Worm (Caenorhabditis elegans) whole organism, young adult: ENCODE data around the gene col-144.

Experiments
- C17E4.6 ChIP-seq: fragments of 200-800 bp; sonication (Bioruptor generic); IDR thresholded peaks from 2 replicates; pipeline ENCODE4 v1.3.6; 2022; ENCODE audit warnings: missing genetic modification reagents, missing genetic modification characterization, missing compliant biosample characterization
- D2030.7 ChIP-seq: fragments of 200-800 bp; sonication (Bioruptor generic); IDR thresholded peaks from 2 replicates; pipeline ENCODE4 v1.3.6; 2022; ENCODE audit warnings: missing genetic modification reagents, missing genetic modification characterization, missing compliant biosample characterization
- F10E7.11 ChIP-seq: sonication (generic microtip); optimal IDR thresholded peaks from 2 replicates; lab custom pipeline; 2017; ENCODE audit warnings: mild to moderate bottlenecking, missing genetic modification characterization, moderate library complexity, missing compliant biosample characterization
- F23B12.7 ChIP-seq: sonication (generic microtip); optimal IDR thresholded peaks from 2 replicates; lab custom pipeline; 2017; ENCODE audit warnings: missing genetic modification characterization, mild to moderate bottlenecking, missing compliant biosample characterization, antibody characterized with exemption, moderate library complexity; ENCODE audit not compliant: insufficient read depth
- F57A8.1 ChIP-seq: fragments of 200-800 bp; sonication (Bioruptor generic); optimal IDR thresholded peaks from 2 replicates; lab custom pipeline; 2018; ENCODE audit warnings: mild to moderate bottlenecking, missing genetic modification characterization, moderate library complexity, missing compliant biosample characterization
- F57C9.4 ChIP-seq: sonication (generic microtip); optimal IDR thresholded peaks from 2 replicates; lab custom pipeline; 2017; ENCODE audit warnings: mild to moderate bottlenecking, missing genetic modification characterization, missing compliant biosample characterization
- K12H6.12 ChIP-seq: fragments of 200-800 bp; sonication (Bioruptor generic); optimal IDR thresholded peaks from 2 replicates; lab custom pipeline; 2018; ENCODE audit warnings: mild to moderate bottlenecking, missing genetic modification characterization, missing compliant biosample characterization
- Y53F4B.3 ChIP-seq: fragments of 200-800 bp; sonication (Bioruptor generic); IDR thresholded peaks from 2 replicates; pipeline ENCODE4 v1.3.6; 2022; ENCODE audit warnings: missing genetic modification reagents, missing genetic modification characterization, missing compliant biosample characterization
- Y56A3A.18 ChIP-seq: fragments of 200-800 bp; sonication (Bioruptor generic); IDR thresholded peaks from 2 replicates; pipeline ENCODE4 v1.3.6; 2022; ENCODE audit warnings: missing genetic modification reagents, missing genetic modification characterization, missing compliant biosample characterization
- Y95B8A.8 ChIP-seq: fragments of 200-800 bp; sonication (Bioruptor generic); IDR thresholded peaks from 2 replicates; pipeline ENCODE4 v1.3.6; 2022; ENCODE audit warnings: missing genetic modification reagents, missing genetic modification characterization, missing compliant biosample characterization
- aptf-3 ChIP-seq: fragments of 200-800 bp; sonication (Bioruptor generic); IDR thresholded peaks from 2 replicates; pipeline ENCODE4 v1.3.6; 2022; ENCODE audit warnings: missing genetic modification characterization, missing compliant biosample characterization
- atf-7 ChIP-seq: sonication (generic microtip); optimal IDR thresholded peaks from 2 replicates; lab custom pipeline; 2017; ENCODE audit warnings: mild to moderate bottlenecking, missing genetic modification characterization, missing compliant biosample characterization
- attf-5 ChIP-seq: fragments of 200-800 bp; sonication (Bioruptor generic); optimal IDR thresholded peaks from 2 replicates; lab custom pipeline; 2018; ENCODE audit warnings: mild to moderate bottlenecking, missing genetic modification characterization, missing compliant biosample characterization
- cebp-1 ChIP-seq, 2 experiments: fragments of 200-800 bp in 1 of 2; sonication (Bioruptor generic) in 1 of 2; sonication (generic microtip) in 1 of 2; IDR thresholded peaks in 1 of 2; optimal IDR thresholded peaks in 1 of 2; 2 replicates each; pipeline versions ENCODE4 v1.3.6 to Lab custom; 2017 to 2022; ENCODE audit warnings: missing compliant biosample characterization in 2 of 2, missing genetic modification characterization in 2 of 2, mild to moderate bottlenecking in 1 of 2, missing genetic modification reagents in 1 of 2, moderate library complexity in 1 of 2
- ceh-91 ChIP-seq: fragments of 200-800 bp; sonication (Bioruptor generic); IDR thresholded peaks from 2 replicates; pipeline ENCODE4 v1.3.6; 2022; ENCODE audit warnings: missing genetic modification reagents, missing genetic modification characterization, missing compliant biosample characterization
- chd-7 ChIP-seq: sonication (generic microtip); optimal IDR thresholded peaks from 2 replicates; lab custom pipeline; 2016; ENCODE audit warnings: mild to moderate bottlenecking, missing genetic modification characterization, moderate library complexity, missing compliant biosample characterization
- fkh-3 ChIP-seq: sonication (generic microtip); optimal IDR thresholded peaks from 2 replicates; lab custom pipeline; 2016; ENCODE audit warnings: mild to moderate bottlenecking, missing genetic modification characterization, missing compliant biosample characterization
- him-1 ChIP-seq: sonication (generic microtip); optimal IDR thresholded peaks from 2 replicates; lab custom pipeline; 2016; ENCODE audit warnings: missing genotype, missing genetic modification reagents, missing genetic modification characterization, missing compliant biosample characterization
- hlh-26 ChIP-seq: fragments of 200-800 bp; sonication (Bioruptor generic); conservative IDR thresholded peaks from 2 replicates; pipeline ENCODE4 v1.3.6; 2022; ENCODE audit warnings: missing genetic modification reagents, missing genetic modification characterization, missing compliant biosample characterization
- hmg-1.2 ChIP-seq: fragments of 200-800 bp; sonication (Bioruptor generic); IDR thresholded peaks from 2 replicates; pipeline ENCODE4 v1.3.6; 2022; ENCODE audit warnings: missing genetic modification reagents, missing genetic modification characterization, missing compliant biosample characterization
- lag-1 ChIP-seq: fragments of 200-800 bp; sonication (Bioruptor generic); IDR thresholded peaks from 2 replicates; pipeline ENCODE4 v1.3.6; 2022; ENCODE audit warnings: missing genetic modification reagents, missing genetic modification characterization, missing compliant biosample characterization
- lir-1 ChIP-seq: fragments of 200-800 bp; sonication (Bioruptor generic); conservative IDR thresholded peaks from 2 replicates; pipeline ENCODE4 v1.3.6; 2022; ENCODE audit warnings: missing genetic modification reagents, missing genetic modification characterization, missing compliant biosample characterization
- madf-10 ChIP-seq: sonication (generic microtip); optimal IDR thresholded peaks from 2 replicates; lab custom pipeline; 2016; ENCODE audit warnings: mild to moderate bottlenecking, missing genetic modification characterization, missing compliant biosample characterization
- madf-6 ChIP-seq: fragments of 200-800 bp; sonication (Bioruptor generic); IDR thresholded peaks from 2 replicates; pipeline ENCODE4 v1.3.6; 2022; ENCODE audit warnings: missing genetic modification reagents, missing genetic modification characterization, missing compliant biosample characterization
- mes-4 ChIP-seq: sonication (generic microtip); optimal IDR thresholded peaks from 2 replicates; lab custom pipeline; 2016; ENCODE audit warnings: missing genotype, missing genetic modification characterization, missing compliant biosample characterization
- nfyb-1 ChIP-seq: fragments of 200-800 bp; sonication (Bioruptor generic); IDR thresholded peaks from 2 replicates; pipeline ENCODE4 v1.3.6; 2022; ENCODE audit warnings: missing genetic modification reagents, missing genetic modification characterization, missing compliant biosample characterization
- nhr-120 ChIP-seq: fragments of 200-800 bp; sonication (Bioruptor generic); IDR thresholded peaks from 2 replicates; pipeline ENCODE4 v1.3.6; 2022; ENCODE audit warnings: missing genetic modification characterization, missing compliant biosample characterization
- nhr-179 ChIP-seq: sonication (generic microtip); optimal IDR thresholded peaks from 2 replicates; lab custom pipeline; 2016; ENCODE audit warnings: mild to moderate bottlenecking, missing genetic modification characterization, missing compliant biosample characterization
- nhr-80 ChIP-seq: sonication (generic microtip); optimal IDR thresholded peaks from 2 replicates; lab custom pipeline; 2016; ENCODE audit warnings: missing genetic modification characterization, missing compliant biosample characterization
- repo-1 ChIP-seq: sonication (generic microtip); optimal IDR thresholded peaks from 2 replicates; lab custom pipeline; 2017; ENCODE audit warnings: mild to moderate bottlenecking, missing genetic modification characterization, missing compliant biosample characterization
- somi-1 ChIP-seq: fragments of 200-800 bp; sonication (Bioruptor generic); optimal IDR thresholded peaks from 2 replicates; lab custom pipeline; 2018; ENCODE audit warnings: mild to moderate bottlenecking, missing genetic modification characterization, missing compliant biosample characterization
- tbp1 ChIP-seq: fragments of 200-800 bp; sonication (Bioruptor generic); optimal IDR thresholded peaks from 2 replicates; lab custom pipeline; 2018; ENCODE audit warnings: mild to moderate bottlenecking, missing genetic modification characterization, missing compliant biosample characterization
- tbx-9 ChIP-seq: sonication (generic microtip); optimal IDR thresholded peaks from 2 replicates; lab custom pipeline; 2016; ENCODE audit warnings: borderline replicate concordance, missing genetic modification characterization, inconsistent platforms, missing compliant biosample characterization
- tlf-1 ChIP-seq: fragments of 200-800 bp; sonication (Bioruptor generic); optimal IDR thresholded peaks from 2 replicates; lab custom pipeline; 2018; ENCODE audit warnings: mild to moderate bottlenecking, missing genetic modification characterization, missing compliant biosample characterization
- unc-130 ChIP-seq: sonication (generic microtip); optimal IDR thresholded peaks from 2 replicates; lab custom pipeline; 2016; ENCODE audit warnings: missing genetic modification reagents, missing genetic modification characterization, missing compliant biosample characterization
- unc-62 ChIP-seq: fragments of 150-350 bp; optimal IDR thresholded peaks from 2 replicates; lab custom pipeline; 2014; ENCODE audit warnings: missing biosample characterization, missing genetic modification reagents, missing genetic modification characterization

Gene col-144

DNA sequence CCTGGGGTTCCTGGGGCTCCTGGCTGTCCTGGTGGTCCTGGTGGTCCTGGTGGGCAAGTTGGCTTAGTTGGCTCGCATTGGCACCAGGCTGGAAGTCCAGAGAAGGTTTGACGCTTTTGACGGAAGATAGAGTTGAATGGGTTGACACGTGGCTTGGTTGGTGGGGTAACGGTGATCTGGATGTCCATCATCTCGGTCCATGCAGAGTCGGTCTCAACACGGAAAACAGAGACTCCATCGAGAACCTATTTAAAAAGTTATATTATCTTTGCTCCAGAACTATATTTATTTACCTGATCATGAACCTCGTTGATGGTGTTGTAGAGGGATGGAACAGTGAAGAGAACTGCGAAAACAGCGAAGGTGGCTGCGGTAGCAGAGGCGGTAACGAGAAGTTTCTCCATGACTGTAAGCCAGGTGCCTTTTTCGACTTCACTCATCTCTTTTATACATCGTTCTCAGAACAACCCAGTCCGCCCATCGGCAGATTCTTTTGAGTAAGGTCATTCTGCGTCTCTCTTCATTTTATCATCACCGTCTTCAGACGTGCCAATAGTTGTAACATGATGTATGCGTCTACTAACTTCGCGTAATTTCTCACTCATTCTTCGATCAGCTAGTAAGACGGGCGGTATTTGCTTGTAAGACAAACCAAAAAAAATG is at the start of gene col-144:
TSS of gene col-144 (minus strand) at position 419 of the 663 bp plus-strand sequence.
- TF ChIP-seq chd-7 (no peak), attf-5 (no peak), madf-10 (no peak), tbx-9 (tag; lab: Kevin White, UChicago) (no peak), K12H6.12 (tag; lab: Kevin White, UChicago) (no peak), atf-7 (no peak), hlh-26 (GFP tag; lab: Robert Waterston, UW) (no peak), cebp-1 (GFP tag; IDR thresholded peaks at IDR 0.05; lab: Robert Waterston, UW) (no peak), cebp-1 (tag; optimal IDR thresholded peaks at IDR 0.05; lab: Kevin White, UChicago) (no peak), C17E4.6 (GFP tag; lab: Robert Waterston, UW) (no peak), tlf-1 (GFP tag; lab: Kevin White, UChicago) (no peak), lir-1 (no peak), unc-130 (GFP tag; lab: Kevin White, UChicago) (no peak), Y53F4B.3 (no peak), mes-4 (no peak), him-1 (tag; lab: Kevin White, UChicago) (no peak), repo-1 (no peak)

DNA sequence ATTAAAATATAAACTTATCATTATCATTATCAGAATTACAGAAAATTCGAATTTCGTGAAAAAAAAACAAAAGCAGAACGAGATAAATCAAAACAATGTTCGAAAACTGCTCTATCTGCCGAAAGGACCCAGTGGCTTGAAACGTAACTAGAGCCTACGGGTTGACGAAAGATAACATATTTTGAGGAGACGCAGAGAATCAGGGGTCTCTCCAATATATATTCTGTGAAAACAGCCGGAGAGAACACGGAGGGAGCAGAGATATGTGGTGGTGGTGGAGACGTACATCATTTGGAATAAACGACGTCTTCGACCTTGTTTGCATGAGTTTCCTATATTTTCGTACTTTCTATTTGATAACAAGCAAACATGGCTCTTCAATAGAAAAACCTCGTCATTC is 48.4 kb upstream of the col-144 start:
- no peak for TF ChIP-seq nfyb-1 (GFP tag; lab: Robert Waterston, UW)
- TF ChIP-seq hmg-1.2 (GFP tag; lab: Robert Waterston, UW) = peak; percentile 69
- no peak for TF ChIP-seq fkh-3 (tag; lab: Kevin White, UChicago)
- no peak for TF ChIP-seq F57C9.4 (tag; lab: Kevin White, UChicago)
- TF ChIP-seq lag-1 (GFP tag; lab: Robert Waterston, UW) = 0 out of 2 replicates have a peak, but pooled peaks have one; percentile 19
- no peak for TF ChIP-seq F10E7.11
- no peak for TF ChIP-seq Y95B8A.8
- no peak for TF ChIP-seq aptf-3 (GFP tag; lab: Robert Waterston, UW)
- no peak for TF ChIP-seq nhr-120
- TF ChIP-seq nhr-179 (tag; lab: Kevin White, UChicago) = no peak

DNA sequence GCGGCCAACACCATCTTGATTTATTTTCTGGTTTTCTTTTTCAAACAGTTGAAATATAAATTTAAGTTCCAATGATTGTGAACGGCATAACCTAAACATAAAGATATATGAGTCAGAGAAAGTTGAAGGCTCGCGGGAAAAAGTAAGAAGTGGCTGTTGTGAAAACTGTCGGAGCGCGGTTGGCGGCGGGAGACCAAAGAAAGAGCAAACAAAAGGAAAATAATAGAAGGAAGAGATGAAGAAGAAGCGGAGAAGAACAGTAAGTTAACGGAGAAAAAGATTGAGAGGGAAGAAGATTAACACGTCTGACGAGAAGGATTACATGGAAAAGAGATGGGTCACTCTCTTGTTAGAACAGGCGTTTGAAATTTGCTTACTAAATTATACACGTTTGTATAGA is 46.9 kb upstream of the col-144 start, which contains the start of gene inx-10:
TSS of gene inx-10 (minus strand) at position 101 of the 400 bp plus-strand sequence.
- TF ChIP-seq tbp1 (GFP tag; lab: Kevin White, UChicago) (no peak), madf-6 (GFP tag; lab: Robert Waterston, UW) (no peak), F23B12.7 (tag; lab: Kevin White, UChicago) (no peak), Y56A3A.18 (GFP tag; lab: Robert Waterston, UW) (no peak), somi-1 (GFP tag; lab: Kevin White, UChicago) (no peak)

DNA sequence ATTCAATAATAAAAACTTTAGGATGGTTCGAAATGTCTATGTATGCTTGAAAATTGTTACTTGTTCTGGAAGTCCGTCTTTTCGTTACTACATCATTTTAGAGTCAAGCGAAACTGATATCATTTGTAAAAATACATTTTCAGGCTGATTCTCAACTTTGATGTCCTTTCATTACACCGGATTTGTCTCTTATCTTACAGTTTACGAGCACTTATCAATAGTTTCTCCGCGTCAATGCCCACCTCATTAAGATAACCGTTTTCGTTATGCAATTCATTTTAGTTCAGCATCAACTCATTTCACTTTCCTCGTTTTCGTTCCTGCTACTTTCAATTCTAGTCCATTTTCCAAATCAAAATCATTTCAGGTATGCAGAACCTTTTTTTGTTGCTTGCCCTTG is 42.3 kb upstream of the col-144 start, which contains the start of gene asp-2:
TSS of gene asp-2 (plus strand) at position 368 of the 400 bp plus-strand sequence.
- TF ChIP-seq ceh-91 (GFP tag; lab: Robert Waterston, UW) (no peak), nhr-80 (tag; lab: Kevin White, UChicago) (peak; percentile 73), D2030.7 (no peak), unc-62 (GFP tag; lab: Kevin White, UChicago) (no peak), F57A8.1 (no peak)
